Fruit fly (Drosophila melanogaster) whole organism, embryonic: Measurements from ENCODE around the gene CG13309.

Experiments
- CG12104 ChIP-seq: fragments of 200-800 bp; sonication (Bioruptor generic); optimal IDR thresholded peaks from 3 replicates; lab custom pipeline; 2016; ENCODE audit warnings: missing biosample characterization, missing genetic modification characterization
- CG15514 ChIP-seq: fragments of 200-800 bp; sonication (Bioruptor generic); optimal IDR thresholded peaks from 3 replicates; lab custom pipeline; 2017; ENCODE audit warnings: missing biosample characterization, missing genetic modification characterization, mild to moderate bottlenecking, moderate library complexity, missing genetic modification reagents
- CG17361 ChIP-seq: fragments of 200-800 bp; sonication (Bioruptor generic); IDR thresholded peaks from 3 replicates; pipeline ENCODE4 v1.3.6; 2022; ENCODE audit warnings: missing biosample characterization, missing genetic modification characterization
- CG17612 ChIP-seq: fragments of 200-800 bp; sonication (Bioruptor generic); IDR thresholded peaks from 2 replicates; pipeline ENCODE4 v1.3.6; 2022; ENCODE audit warnings: missing biosample characterization, missing genetic modification characterization
- CG18476 ChIP-seq: fragments of 200-800 bp; sonication (Bioruptor generic); optimal IDR thresholded peaks from 2 replicates; lab custom pipeline; 2016; ENCODE audit warnings: missing biosample characterization, mild to moderate bottlenecking, missing genetic modification characterization
- CG3163 ChIP-seq: fragments of 200-800 bp; sonication (Bioruptor generic); optimal IDR thresholded peaks from 3 replicates; lab custom pipeline; 2016; ENCODE audit warnings: missing biosample characterization, missing genetic modification characterization
- CG32772 ChIP-seq: fragments of 200-800 bp; sonication (Bioruptor generic); IDR thresholded peaks from 2 replicates; pipeline ENCODE4 v1.3.6; 2022; ENCODE audit warnings: missing biosample characterization, missing genetic modification characterization
- CG33213 ChIP-seq: fragments of 200-800 bp; sonication (Bioruptor generic); optimal IDR thresholded peaks from 3 replicates; lab custom pipeline; 2016; ENCODE audit warnings: missing biosample characterization, missing genetic modification characterization
- CG34376 ChIP-seq: fragments of 200-800 bp; sonication (Bioruptor generic); optimal IDR thresholded peaks from 2 replicates; lab custom pipeline; 2018; ENCODE audit warnings: missing biosample characterization, mild to moderate bottlenecking, missing genetic modification characterization
- CG3838 ChIP-seq: fragments of 200-800 bp; sonication (Bioruptor generic); optimal IDR thresholded peaks from 3 replicates; lab custom pipeline; 2016; ENCODE audit warnings: missing biosample characterization, missing genetic modification characterization
- CG4424 ChIP-seq: fragments of 200-800 bp; sonication (Bioruptor generic); optimal IDR thresholded peaks from 3 replicates; lab custom pipeline; 2016; ENCODE audit warnings: missing biosample characterization, missing genetic modification characterization
- CG5180 ChIP-seq: fragments of 200-800 bp; sonication (Bioruptor generic); optimal IDR thresholded peaks from 3 replicates; lab custom pipeline; 2017; ENCODE audit warnings: missing biosample characterization, missing genetic modification characterization, mild to moderate bottlenecking, moderate library complexity, missing genetic modification reagents
- CG7839 ChIP-seq: fragments of 200-800 bp; sonication (Bioruptor generic); optimal IDR thresholded peaks from 3 replicates; lab custom pipeline; 2018; ENCODE audit warnings: missing biosample characterization, mild to moderate bottlenecking, missing genetic modification characterization, moderate library complexity
- CG8388 ChIP-seq: fragments of 200-800 bp; sonication (Bioruptor generic); optimal IDR thresholded peaks from 2 replicates; lab custom pipeline; 2019; ENCODE audit warnings: missing biosample characterization, mild to moderate bottlenecking, missing genetic modification characterization, moderate library complexity
- CG8944 ChIP-seq: fragments of 200-800 bp; sonication (Bioruptor generic); optimal IDR thresholded peaks from 3 replicates; lab custom pipeline; 2016; ENCODE audit warnings: missing biosample characterization, missing genetic modification characterization
- CG9609 ChIP-seq: fragments of 200-800 bp; sonication (Bioruptor generic); optimal IDR thresholded peaks from 3 replicates; lab custom pipeline; 2016; ENCODE audit warnings: missing biosample characterization, missing genetic modification characterization
- D ChIP-seq, 2 experiments: fragments of 200-800 bp in 1 of 2; fragments of >200 bp in 1 of 2; sonication (Bioruptor generic) in 1 of 2; optimal IDR thresholded peaks; 2 replicates in 1 of 2; 3 replicates in 1 of 2; lab custom pipeline; 2017; ENCODE audit warnings: mild to moderate bottlenecking in 1 of 2, missing biosample characterization in 1 of 2, missing genetic modification characterization in 1 of 2, missing genetic modification reagents in 1 of 2
- Hand ChIP-seq: fragments of 200-800 bp; sonication (Bioruptor generic); optimal IDR thresholded peaks from 2 replicates; lab custom pipeline; 2017; ENCODE audit warnings: mild to moderate bottlenecking, missing biosample characterization, missing genetic modification reagents, missing genetic modification characterization
- Lhr ChIP-seq: fragments of 200-800 bp; sonication (Bioruptor generic); optimal IDR thresholded peaks from 3 replicates; lab custom pipeline; 2017; ENCODE audit warnings: mild to moderate bottlenecking, missing biosample characterization, missing genetic modification reagents, missing genetic modification characterization
- Max ChIP-seq: fragments of 200-800 bp; sonication (Bioruptor generic); optimal IDR thresholded peaks from 2 replicates; lab custom pipeline; 2016; ENCODE audit warnings: missing biosample characterization, mild to moderate bottlenecking, missing genetic modification characterization
- Myb ChIP-seq: fragments of 200-800 bp; sonication (Bioruptor generic); optimal IDR thresholded peaks from 2 replicates; lab custom pipeline; 2016; ENCODE audit warnings: missing biosample characterization, missing genetic modification characterization
- Tbp ChIP-seq: fragments of >200 bp; optimal IDR thresholded peaks from 2 replicates; lab custom pipeline; 2018; ENCODE audit warnings: missing biosample characterization, missing genetic modification characterization
- abd-A ChIP-seq: fragments of 200-800 bp; sonication (Bioruptor generic); optimal IDR thresholded peaks from 3 replicates; lab custom pipeline; 2019; ENCODE audit warnings: missing biosample characterization, mild to moderate bottlenecking, missing genetic modification characterization, moderate library complexity
- az2 ChIP-seq: fragments of 200-800 bp; sonication (Bioruptor generic); optimal IDR thresholded peaks from 3 replicates; lab custom pipeline; 2016; ENCODE audit warnings: missing biosample characterization, missing genetic modification characterization
- bigmax ChIP-seq: fragments of 200-800 bp; sonication (Bioruptor generic); optimal IDR thresholded peaks from 2 replicates; lab custom pipeline; 2018; ENCODE audit warnings: missing biosample characterization, mild to moderate bottlenecking, missing genetic modification characterization
- crp ChIP-seq, 2 experiments: fragments of 200-800 bp; sonication (Bioruptor generic); optimal IDR thresholded peaks; 2 replicates in 1 of 2; 3 replicates in 1 of 2; lab custom pipeline; 2017; ENCODE audit warnings: missing biosample characterization in 2 of 2, missing genetic modification characterization in 2 of 2, mild to moderate bottlenecking in 1 of 2, moderate library complexity in 1 of 2
- emc ChIP-seq: fragments of 200-800 bp; sonication (Bioruptor generic); optimal IDR thresholded peaks from 2 replicates; lab custom pipeline; 2016; ENCODE audit warnings: missing biosample characterization, missing genetic modification characterization
- ftz-f1 ChIP-seq: fragments of 200-800 bp; sonication (Bioruptor generic); optimal IDR thresholded peaks from 2 replicates; lab custom pipeline; 2016; ENCODE audit warnings: missing biosample characterization, missing genetic modification characterization
- hkb ChIP-seq, 2 experiments: fragments of 200-800 bp in 1 of 2; fragments of >200 bp in 1 of 2; sonication (Bioruptor generic) in 1 of 2; IDR thresholded peaks in 1 of 2; optimal IDR thresholded peaks in 1 of 2; 2 replicates each; pipeline versions ENCODE4 v1.3.6 to Lab custom; 2017 to 2022; ENCODE audit warnings: missing biosample characterization in 1 of 2, missing genetic modification characterization in 1 of 2
- mam ChIP-seq: fragments of 200-800 bp; sonication (Bioruptor generic); optimal IDR thresholded peaks from 3 replicates; lab custom pipeline; 2016; ENCODE audit warnings: missing biosample characterization, missing genetic modification characterization
- odd ChIP-seq: fragments of 200-800 bp; sonication (Bioruptor generic); optimal IDR thresholded peaks from 2 replicates; lab custom pipeline; 2017; ENCODE audit warnings: missing biosample characterization, mild to moderate bottlenecking, missing genetic modification characterization
- phol ChIP-seq: fragments of 200-800 bp; sonication (Bioruptor generic); optimal IDR thresholded peaks from 3 replicates; lab custom pipeline; 2018; ENCODE audit warnings: missing biosample characterization, mild to moderate bottlenecking, missing genetic modification characterization, moderate library complexity
- row ChIP-seq: fragments of 200-800 bp; sonication (Bioruptor generic); IDR thresholded peaks from 3 replicates; pipeline ENCODE4 v1.3.6; 2022; ENCODE audit warnings: missing biosample characterization, missing genetic modification characterization
- sc ChIP-seq, 3 experiments: fragments of >200 bp in 2 of 3; fragments of 200-800 bp in 1 of 3; sonication (Bioruptor generic) in 1 of 3; optimal IDR thresholded peaks; 2 replicates in 2 of 3; 3 replicates in 1 of 3; lab custom pipeline; 2017; ENCODE audit warnings: mild to moderate bottlenecking in 1 of 3, missing biosample characterization in 1 of 3, missing genetic modification characterization in 1 of 3, missing genetic modification reagents in 1 of 3
- sd ChIP-seq: fragments of 200-800 bp; sonication (Bioruptor generic); optimal IDR thresholded peaks from 3 replicates; lab custom pipeline; 2018; ENCODE audit warnings: missing biosample characterization, mild to moderate bottlenecking, missing genetic modification characterization, moderate library complexity
- slou ChIP-seq: fragments of 200-800 bp; sonication (Bioruptor generic); optimal IDR thresholded peaks from 3 replicates; lab custom pipeline; 2016; ENCODE audit warnings: missing biosample characterization, missing genetic modification characterization
- sr ChIP-seq: fragments of 200-800 bp; sonication (Bioruptor generic); IDR thresholded peaks from 3 replicates; pipeline ENCODE4 v1.3.6; 2022; ENCODE audit warnings: missing biosample characterization, missing genetic modification characterization
- usp ChIP-seq: fragments of >200 bp; optimal IDR thresholded peaks from 2 replicates; lab custom pipeline; 2017; ENCODE audit warnings: missing biosample characterization, missing genetic modification characterization
- wdn ChIP-seq: fragments of 200-800 bp; sonication (Bioruptor generic); IDR thresholded peaks from 2 replicates; pipeline ENCODE4 v1.3.6; 2022; ENCODE audit warnings: missing biosample characterization, missing genetic modification characterization

The CG13309 gene

dm6 chr3L:8772998-8773684 lies 37.1 kb upstream of the CG13309 start (continued):
- TF ChIP-seq crp (GFP tag; optimal IDR thresholded peaks at IDR 0.05; lab: Kevin White, UChicago) (peak in 1 of 2 experiments; percentile 9), CG17361 (GFP tag; lab: Robert Waterston, UW) (peak; percentile 86), D (optimal IDR thresholded peaks at IDR 0.05; lab: Kevin White, UChicago) (no peak), D (GFP tag; optimal IDR thresholded peaks at IDR 0.05; lab: Kevin White, UChicago) (peak; percentile 62), CG3838 (GFP tag; lab: Kevin White, UChicago) (no peak), CG34376 (GFP tag; lab: Kevin White, UChicago) (no peak), sd (peak; percentile 74), CG8388 (GFP tag; lab: Kevin White, UChicago) (peak; percentile 82), row (GFP tag; lab: Robert Waterston, UW) (peak; percentile 83), CG7839 (peak; percentile 81), CG33213 (GFP tag; lab: Kevin White, UChicago) (no peak), odd (GFP tag; lab: Kevin White, UChicago) (peak; percentile 74), hkb (optimal IDR thresholded peaks at IDR 0.05; lab: Kevin White, UChicago) (no peak), hkb (GFP tag; IDR thresholded peaks at IDR 0.05; lab: Robert Waterston, UW) (peak; percentile 70), CG32772 (GFP tag; lab: Robert Waterston, UW) (peak; percentile 53), CG18476 (peak; percentile 17), CG17612 (GFP tag; lab: Robert Waterston, UW) (no peak; the same call in 1 of the 2 replicates), CG12104 (GFP tag; lab: Kevin White, UChicago) (peak; percentile 41), CG3163 (GFP tag; lab: Kevin White, UChicago) (peak; percentile 21), Myb (no peak), CG8944 (peak; percentile 17), slou (GFP tag; lab: Kevin White, UChicago) (no peak), sr (no peak), CG5180 (GFP tag; lab: Kevin White, UChicago) (peak; percentile 25), emc (no peak), usp (no peak), abd-A (tag; lab: Kevin White, UChicago) (peak; percentile 18), Hand (no peak), sc (optimal IDR thresholded peaks at IDR 0.05; lab: Kevin White, UChicago) (no peak), sc (GFP tag; optimal IDR thresholded peaks at IDR 0.05; lab: Kevin White, UChicago) (peak; percentile 66), CG4424 (GFP tag; lab: Kevin White, UChicago) (peak; percentile 78), ftz-f1 (GFP tag; lab: Kevin White, UChicago) (no peak), CG15514 (no peak), Tbp (no peak), phol (tag; lab: Kevin White, UChicago) (peak; percentile 79), Max (GFP tag; lab: Kevin White, UChicago) (no peak), mam (GFP tag; lab: Kevin White, UChicago) (no peak), az2 (GFP tag; lab: Kevin White, UChicago) (peak; percentile 72), bigmax (GFP tag; lab: Kevin White, UChicago) (no peak), wdn (GFP tag; lab: Robert Waterston, UW) (no peak), Lhr (peak; percentile 39), CG9609 (GFP tag; lab: Kevin White, UChicago) (peak; percentile 22)
